Worm (Caenorhabditis elegans) whole organism, L4 larva: ENCODE measurements around the gene T26H5.11.

Experiments used
- F26F4.8 ChIP-seq: fragments of 200-800 bp; sonication (Bioruptor generic); conservative IDR thresholded peaks from 2 replicates; pipeline ENCODE4 v1.3.6; 2022; ENCODE audit warnings: missing genetic modification characterization, missing compliant biosample characterization
- F37D6.2 ChIP-seq: sonication (generic microtip); optimal IDR thresholded peaks from 2 replicates; lab custom pipeline; 2016; ENCODE audit warnings: mild to moderate bottlenecking, missing genetic modification characterization, missing compliant biosample characterization
- F44E2.7 ChIP-seq: fragments of 200-800 bp; sonication (Bioruptor generic); IDR thresholded peaks from 2 replicates; pipeline ENCODE4 v2.1.2; 2022; ENCODE audit warnings: missing genetic modification characterization, missing compliant biosample characterization
- T26A8.4 ChIP-seq: fragments of 200-800 bp; sonication (Bioruptor generic); IDR thresholded peaks from 2 replicates; pipeline ENCODE4 v1.3.6; 2022; ENCODE audit warnings: missing genetic modification characterization, missing compliant biosample characterization
- Y75B8A.6 ChIP-seq: fragments of 200-800 bp; sonication (Bioruptor generic); IDR thresholded peaks from 2 replicates; pipeline ENCODE4 v1.3.6; 2022; ENCODE audit warnings: missing genetic modification reagents, missing genetic modification characterization, missing compliant biosample characterization
- ZK337.2 ChIP-seq: fragments of 200-800 bp; sonication (Bioruptor generic); IDR thresholded peaks from 2 replicates; pipeline ENCODE4 v1.3.6; 2022; ENCODE audit warnings: missing genetic modification reagents, missing genetic modification characterization, missing compliant biosample characterization
- aly-2 ChIP-seq: sonication (generic microtip); optimal IDR thresholded peaks from 2 replicates; lab custom pipeline; 2018; ENCODE audit warnings: missing biosample characterization, missing genetic modification characterization
- arid-1 ChIP-seq: fragments of 200-800 bp; sonication (Bioruptor generic); conservative IDR thresholded peaks from 2 replicates; pipeline ENCODE4 v1.3.6; 2022; ENCODE audit warnings: missing genetic modification reagents, missing genetic modification characterization, missing compliant biosample characterization
- ceh-32 ChIP-seq: sonication (generic microtip); optimal IDR thresholded peaks from 2 replicates; lab custom pipeline; 2016; ENCODE audit warnings: mild to moderate bottlenecking, missing genetic modification characterization, missing compliant biosample characterization; ENCODE audit not compliant: poor library complexity
- ceh-44 ChIP-seq: fragments of 200-800 bp; sonication (Bioruptor generic); IDR thresholded peaks from 2 replicates; pipeline ENCODE4 v1.3.6; 2022; ENCODE audit warnings: missing genetic modification reagents, missing genetic modification characterization, missing compliant biosample characterization
- ces-1 ChIP-seq: fragments of 150-350 bp; sonication (generic microtip); optimal IDR thresholded peaks from 4 replicates; lab custom pipeline; 2014; ENCODE audit warnings: missing biosample characterization, missing genetic modification reagents, missing genetic modification characterization
- cey-2 ChIP-seq: sonication (generic microtip); optimal IDR thresholded peaks from 3 replicates; lab custom pipeline; 2017; ENCODE audit warnings: missing genetic modification characterization, mild to moderate bottlenecking, missing compliant biosample characterization, antibody characterized with exemption, borderline replicate concordance; ENCODE audit not compliant: insufficient read depth
- ctbp-1 ChIP-seq: fragments of 200-800 bp; sonication (Bioruptor generic); IDR thresholded peaks from 2 replicates; pipeline ENCODE4 v1.3.6; 2022; ENCODE audit warnings: missing genetic modification reagents, missing genetic modification characterization, missing compliant biosample characterization
- dmd-8 ChIP-seq: fragments of 200-800 bp; sonication (Bioruptor generic); IDR thresholded peaks from 2 replicates; pipeline ENCODE4 v1.3.6; 2022; ENCODE audit warnings: missing genetic modification characterization, missing compliant biosample characterization
- duxl-1 ChIP-seq: sonication (generic microtip); optimal IDR thresholded peaks from 2 replicates; lab custom pipeline; 2016; ENCODE audit warnings: mild to moderate bottlenecking, missing genetic modification characterization, moderate library complexity, missing compliant biosample characterization; ENCODE audit not compliant: poor library complexity
- egl-27 ChIP-seq: sonication (generic microtip); optimal IDR thresholded peaks from 3 replicates; lab custom pipeline; 2017; ENCODE audit warnings: missing biosample characterization, missing genetic modification reagents, missing genetic modification characterization
- fos-1 ChIP-seq: fragments of 150-350 bp; optimal IDR thresholded peaks from 2 replicates; lab custom pipeline; 2014; ENCODE audit warnings: missing biosample characterization, missing genetic modification characterization
- hlh-11 ChIP-seq: fragments of 200-800 bp; sonication (Bioruptor generic); optimal IDR thresholded peaks from 2 replicates; lab custom pipeline; 2018; ENCODE audit warnings: mild to moderate bottlenecking, missing genetic modification characterization, missing compliant biosample characterization
- hmg-1.1 ChIP-seq: fragments of 200-800 bp; sonication (Bioruptor generic); IDR thresholded peaks from 2 replicates; pipeline ENCODE4 v1.3.6; 2022; ENCODE audit warnings: missing genetic modification reagents, missing genetic modification characterization, missing compliant biosample characterization
- jun-1 ChIP-seq: fragments of 150-350 bp; optimal IDR thresholded peaks from 2 replicates; lab custom pipeline; 2014; ENCODE audit warnings: missing biosample characterization, missing genetic modification reagents, missing genetic modification characterization
- lim-7 ChIP-seq: fragments of 200-800 bp; sonication (Bioruptor generic); IDR thresholded peaks from 2 replicates; pipeline ENCODE4 v1.3.6; 2022; ENCODE audit warnings: missing genetic modification characterization, missing compliant biosample characterization
- lin-13 ChIP-seq: fragments of 150-350 bp; optimal IDR thresholded peaks from 2 replicates; lab custom pipeline; 2014; ENCODE audit warnings: missing biosample characterization, missing genetic modification reagents, missing genetic modification characterization
- lin-38 ChIP-seq: fragments of 200-800 bp; sonication (Bioruptor generic); IDR thresholded peaks from 2 replicates; pipeline ENCODE4 v1.3.6; 2022; ENCODE audit warnings: missing genetic modification reagents, missing genetic modification characterization, missing compliant biosample characterization
- lir-3 ChIP-seq: sonication (generic microtip); optimal IDR thresholded peaks from 2 replicates; lab custom pipeline; 2016; ENCODE audit warnings: mild to moderate bottlenecking, missing genetic modification characterization, missing compliant biosample characterization
- lsy-2 ChIP-seq, 2 experiments: fragments of 150-350 bp in 1 of 2; sonication (generic microtip) in 1 of 2; optimal IDR thresholded peaks; 2 replicates each; lab custom pipeline; 2014 to 2017; ENCODE audit warnings: missing biosample characterization in 2 of 2, missing genetic modification characterization in 2 of 2
- madf-5 ChIP-seq, 2 experiments: fragments of 200-800 bp; sonication (Bioruptor generic); IDR thresholded peaks; 2 replicates each; pipeline ENCODE4 v1.3.6; 2022; ENCODE audit warnings: missing compliant biosample characterization in 2 of 2, missing genetic modification characterization in 2 of 2
- madf-9 ChIP-seq: fragments of 200-800 bp; sonication (Bioruptor generic); conservative IDR thresholded peaks from 2 replicates; pipeline ENCODE4 v1.3.6; 2022; ENCODE audit warnings: missing genetic modification reagents, missing genetic modification characterization, missing compliant biosample characterization
- mdl-1 ChIP-seq, 2 experiments: fragments of 150-350 bp in 1 of 2; sonication (generic microtip) in 1 of 2; optimal IDR thresholded peaks; 2 replicates each; lab custom pipeline; 2014 to 2017; ENCODE audit warnings: missing biosample characterization in 2 of 2, missing genetic modification characterization in 2 of 2
- mdt-29 ChIP-seq: fragments of 200-800 bp; sonication (Bioruptor generic); IDR thresholded peaks from 2 replicates; pipeline ENCODE4 v1.3.6; 2022; ENCODE audit warnings: missing genetic modification reagents, missing genetic modification characterization, missing compliant biosample characterization
- mxl-2 ChIP-seq: fragments of 200-800 bp; sonication (Bioruptor generic); conservative IDR thresholded peaks from 2 replicates; pipeline ENCODE4 v1.3.6; 2022; ENCODE audit warnings: missing genetic modification reagents, missing genetic modification characterization, missing compliant biosample characterization
- nhr-102 ChIP-seq: sonication (generic microtip); optimal IDR thresholded peaks from 2 replicates; lab custom pipeline; 2016; ENCODE audit warnings: mild to moderate bottlenecking, missing genetic modification characterization, moderate library complexity, missing compliant biosample characterization
- nhr-11 ChIP-seq: fragments of 150-350 bp; optimal IDR thresholded peaks from 2 replicates; lab custom pipeline; 2014; ENCODE audit warnings: missing biosample characterization, missing genetic modification characterization
- nhr-28 ChIP-seq: fragments of 150-350 bp; optimal IDR thresholded peaks from 2 replicates; lab custom pipeline; 2014; ENCODE audit warnings: missing biosample characterization, missing genetic modification characterization
- nhr-42 ChIP-seq: fragments of 200-800 bp; sonication (Bioruptor generic); IDR thresholded peaks from 2 replicates; pipeline ENCODE4 v1.3.6; 2022; ENCODE audit warnings: missing genetic modification characterization, missing compliant biosample characterization
- nhr-6 ChIP-seq: fragments of 150-350 bp; optimal IDR thresholded peaks from 2 replicates; lab custom pipeline; 2014; ENCODE audit warnings: missing biosample characterization, missing genetic modification characterization
- pha-4 ChIP-seq, 2 experiments: fragments of 150-350 bp in 1 of 2; fragments of 200-800 bp in 1 of 2; sonication (Bioruptor generic) in 1 of 2; IDR thresholded peaks in 1 of 2; optimal IDR thresholded peaks in 1 of 2; 2 replicates each; pipeline versions ENCODE4 v1.3.6 to Lab custom; 2014 to 2022; ENCODE audit warnings: missing genetic modification characterization in 2 of 2, missing genetic modification reagents in 2 of 2, missing biosample characterization in 1 of 2, missing compliant biosample characterization in 1 of 2
- pqm-1 ChIP-seq: sonication (generic microtip); optimal IDR thresholded peaks from 2 replicates; lab custom pipeline; 2017; ENCODE audit warnings: missing biosample characterization, missing genetic modification characterization
- rbr-2 ChIP-seq: sonication (generic microtip); optimal IDR thresholded peaks from 2 replicates; lab custom pipeline; 2016; ENCODE audit warnings: missing genotype, missing genetic modification characterization, missing compliant biosample characterization
- sdz-12 ChIP-seq: fragments of 200-800 bp; sonication (Bioruptor generic); optimal IDR thresholded peaks from 2 replicates; lab custom pipeline; 2018; ENCODE audit warnings: mild to moderate bottlenecking, missing genetic modification characterization, missing compliant biosample characterization
- set-16 ChIP-seq: fragments of 200-800 bp; sonication (Bioruptor generic); IDR thresholded peaks from 2 replicates; pipeline ENCODE4 v1.3.6; 2022; ENCODE audit warnings: missing genetic modification reagents, missing genetic modification characterization, missing compliant biosample characterization
- spr-1 ChIP-seq: sonication (generic microtip); optimal IDR thresholded peaks from 2 replicates; lab custom pipeline; 2016; ENCODE audit warnings: mild to moderate bottlenecking, missing genetic modification characterization, missing compliant biosample characterization
- unc-130 ChIP-seq: sonication (generic microtip); optimal IDR thresholded peaks from 2 replicates; lab custom pipeline; 2016; ENCODE audit warnings: missing genetic modification reagents, missing genetic modification characterization, missing compliant biosample characterization
- ztf-11 ChIP-seq: fragments of 150-350 bp; optimal IDR thresholded peaks from 2 replicates; lab custom pipeline; 2014; ENCODE audit warnings: missing biosample characterization, missing genetic modification characterization

The T26H5.11 gene

ce11 chrV:15444188-15444587 is at the start of gene T26H5.11:
TSS of gene T26H5.11 (minus strand) at chrV:15444288.
- TF ChIP-seq egl-27 (no peak), Y75B8A.6 (GFP tag; lab: Robert Waterston, UW) (no peak), nhr-6 (no peak), mxl-2 (no peak), lin-38 (GFP tag; lab: Robert Waterston, UW) (no peak), ces-1 (no peak), ceh-32 (tag; lab: Kevin White, UChicago) (no peak), unc-130 (GFP tag; lab: Kevin White, UChicago) (no peak), arid-1 (GFP tag; lab: Robert Waterston, UW) (no peak), cey-2 (tag; lab: Kevin White, UChicago) (no peak), F37D6.2 (tag; lab: Kevin White, UChicago) (no peak), pha-4 (GFP tag; IDR thresholded peaks at IDR 0.05; lab: Robert Waterston, UW) (no peak), pha-4 (tag; optimal IDR thresholded peaks at IDR 0.05; lab: Kevin White, UChicago) (no peak), sdz-12 (no peak)

ce11 chrV:15493680-15494079 is 49.6 kb upstream of the T26H5.11 start, which contains the start of gene srh-218:
TSS of gene srh-218 (plus strand) at chrV:15493980.
- TF ChIP-seq lsy-2 (tag; optimal IDR thresholded peaks at IDR 0.05; lab: Kevin White, UChicago), result no peak
- TF ChIP-seq jun-1 (tag; lab: Kevin White, UChicago), result no peak
- TF ChIP-seq nhr-11 (tag; lab: Kevin White, UChicago), result no peak

- no peak for TF ChIP-seq set-16
- no peak for TF ChIP-seq egl-27
- no peak for TF ChIP-seq dmd-8
- TF ChIP-seq nhr-28 (tag; lab: Kevin White, UChicago), result no peak
- TF ChIP-seq ctbp-1 (GFP tag; lab: Robert Waterston, UW), result no peak
- no peak for TF ChIP-seq spr-1 (tag; lab: Kevin White, UChicago)
- TF ChIP-seq madf-9, result no peak
- TF ChIP-seq cey-2 (tag; lab: Kevin White, UChicago), result no peak
- no peak for TF ChIP-seq ZK337.2 (GFP tag; lab: Robert Waterston, UW)
- TF ChIP-seq T26A8.4 (GFP tag; lab: Robert Waterston, UW), result no peak
- no peak for TF ChIP-seq F37D6.2 (tag; lab: Kevin White, UChicago)
- TF ChIP-seq ztf-11, result no peak
- no peak for TF ChIP-seq duxl-1 (tag; lab: Kevin White, UChicago)
- no peak for TF ChIP-seq hlh-11
- no peak for TF ChIP-seq lin-13
Measured at ce11 chrV:15492518-15492917, 48.4 kb upstream of the T26H5.11 start, which contains the start of gene str-264. TSS of gene str-264 (minus strand) at chrV:15492618.

- TF ChIP-seq mdl-1 (tag; optimal IDR thresholded peaks at IDR 0.05; lab: Kevin White, UChicago) (no peak), mxl-2 (no peak), F44E2.7 (GFP tag; lab: Robert Waterston, UW) (no peak), F26F4.8 (no peak), madf-5 (GFP tag; IDR thresholded peaks at IDR 0.05; lab: Robert Waterston, UW) (no peak), lim-7 (no peak)
Measured at ce11 chrV:15487764-15488163, 43.7 kb upstream of the T26H5.11 start, which contains the start of gene srw-21. TSS of gene srw-21 (plus strand) at chrV:15488064.

- TF ChIP-seq duxl-1 (tag; lab: Kevin White, UChicago), result no peak
- no peak for TF ChIP-seq nhr-42 (GFP tag; lab: Robert Waterston, UW)
- TF ChIP-seq nhr-11 (tag; lab: Kevin White, UChicago), result no peak
- no peak for TF ChIP-seq mdt-29 (GFP tag; lab: Robert Waterston, UW)
- no peak for TF ChIP-seq lir-3
- TF ChIP-seq F44E2.7 (GFP tag; lab: Robert Waterston, UW), result no peak
- no peak for TF ChIP-seq spr-1 (tag; lab: Kevin White, UChicago)
- no peak for TF ChIP-seq nhr-102
- no peak for TF ChIP-seq rbr-2 (tag; lab: Kevin White, UChicago)
- no peak for TF ChIP-seq hmg-1.1 (GFP tag; lab: Robert Waterston, UW)
- TF ChIP-seq pqm-1 (tag; lab: Kevin White, UChicago), result no peak
- TF ChIP-seq aly-2 (tag; lab: Kevin White, UChicago), result no peak
- no peak for TF ChIP-seq ceh-44 (GFP tag; lab: Robert Waterston, UW)
- no peak for TF ChIP-seq fos-1 (tag; lab: Kevin White, UChicago)
- TF ChIP-seq, all 104 proteins: peak for 0
Measured at ce11 chrV:15484537-15484936, 40.4 kb upstream of the T26H5.11 start, which contains the start of gene C06B8.3. TSS of gene C06B8.3 (minus strand) at chrV:15484637.
